Worm (Caenorhabditis elegans) whole organism, L4 larva: Measurements from ENCODE around the gene gstk-1.

Experiments
- F37D6.2 ChIP-seq: sonication (generic microtip); optimal IDR thresholded peaks from 2 replicates; lab custom pipeline; 2016; ENCODE audit warnings: mild to moderate bottlenecking, missing genetic modification characterization, missing compliant biosample characterization
- F44E2.7 ChIP-seq: fragments of 200-800 bp; sonication (Bioruptor generic); IDR thresholded peaks from 2 replicates; pipeline ENCODE4 v2.1.2; 2022; ENCODE audit warnings: missing genetic modification characterization, missing compliant biosample characterization
- F49E8.2 ChIP-seq: sonication (generic microtip); optimal IDR thresholded peaks from 2 replicates; lab custom pipeline; 2016; ENCODE audit warnings: missing compliant biosample characterization, mild to moderate bottlenecking, missing genetic modification characterization, borderline replicate concordance
- R02D3.7 ChIP-seq: fragments of 150-350 bp; sonication (generic microtip); optimal IDR thresholded peaks from 3 replicates; lab custom pipeline; 2014; ENCODE audit warnings: missing biosample characterization, missing genetic modification characterization
- T20F7.1 ChIP-seq: fragments of 200-800 bp; sonication (Bioruptor generic); optimal IDR thresholded peaks from 2 replicates; lab custom pipeline; 2018; ENCODE audit warnings: mild to moderate bottlenecking, missing genetic modification characterization, missing compliant biosample characterization
- ZK337.2 ChIP-seq: fragments of 200-800 bp; sonication (Bioruptor generic); IDR thresholded peaks from 2 replicates; pipeline ENCODE4 v1.3.6; 2022; ENCODE audit warnings: missing genetic modification reagents, missing genetic modification characterization, missing compliant biosample characterization
- aha-1 ChIP-seq: fragments of 150-350 bp; peaks from one replicate; lab custom pipeline; 2014; ENCODE audit warnings: missing biosample characterization, missing genetic modification characterization
- attf-4 ChIP-seq: sonication (generic microtip); optimal IDR thresholded peaks from 3 replicates; lab custom pipeline; 2017; ENCODE audit warnings: missing biosample characterization, missing genetic modification characterization
- ceh-44 ChIP-seq: fragments of 200-800 bp; sonication (Bioruptor generic); IDR thresholded peaks from 2 replicates; pipeline ENCODE4 v1.3.6; 2022; ENCODE audit warnings: missing genetic modification reagents, missing genetic modification characterization, missing compliant biosample characterization
- ceh-82 ChIP-seq: sonication (generic microtip); optimal IDR thresholded peaks from 2 replicates; lab custom pipeline; 2017; ENCODE audit warnings: missing biosample characterization, missing genetic modification characterization
- ces-1 ChIP-seq: fragments of 150-350 bp; sonication (generic microtip); optimal IDR thresholded peaks from 4 replicates; lab custom pipeline; 2014; ENCODE audit warnings: missing biosample characterization, missing genetic modification reagents, missing genetic modification characterization
- cey-2 ChIP-seq: sonication (generic microtip); optimal IDR thresholded peaks from 3 replicates; lab custom pipeline; 2017; ENCODE audit warnings: missing genetic modification characterization, mild to moderate bottlenecking, missing compliant biosample characterization, antibody characterized with exemption, borderline replicate concordance; ENCODE audit not compliant: insufficient read depth
- daf-12 ChIP-seq: fragments of 150-350 bp; optimal IDR thresholded peaks from 2 replicates; lab custom pipeline; 2014; ENCODE audit warnings: missing biosample characterization, missing genetic modification reagents, missing genetic modification characterization
- daf-8 ChIP-seq: fragments of 200-800 bp; sonication (Bioruptor generic); IDR thresholded peaks from 2 replicates; pipeline ENCODE4 v1.3.6; 2022; ENCODE audit warnings: missing genetic modification characterization, missing compliant biosample characterization
- dmd-6 ChIP-seq: fragments of 200-800 bp; sonication (Bioruptor generic); IDR thresholded peaks from 2 replicates; pipeline ENCODE4 v1.3.6; 2022; ENCODE audit warnings: missing genetic modification reagents, missing genetic modification characterization, missing compliant biosample characterization
- dmd-8 ChIP-seq: fragments of 200-800 bp; sonication (Bioruptor generic); IDR thresholded peaks from 2 replicates; pipeline ENCODE4 v1.3.6; 2022; ENCODE audit warnings: missing genetic modification characterization, missing compliant biosample characterization
- duxl-1 ChIP-seq: sonication (generic microtip); optimal IDR thresholded peaks from 2 replicates; lab custom pipeline; 2016; ENCODE audit warnings: mild to moderate bottlenecking, missing genetic modification characterization, moderate library complexity, missing compliant biosample characterization; ENCODE audit not compliant: poor library complexity
- dve-1 ChIP-seq: sonication (generic microtip); optimal IDR thresholded peaks from 2 replicates; lab custom pipeline; 2017; ENCODE audit warnings: antibody characterized with exemption, mild to moderate bottlenecking, missing genetic modification characterization, missing compliant biosample characterization; ENCODE audit not compliant: insufficient read depth
- egl-43 ChIP-seq: fragments of 200-800 bp; sonication (Bioruptor generic); IDR thresholded peaks from 2 replicates; pipeline ENCODE4 v1.3.6; 2022; ENCODE audit warnings: missing genetic modification reagents, missing genetic modification characterization, missing compliant biosample characterization
- hif-1 ChIP-seq, 2 experiments: sonication (generic microtip); optimal IDR thresholded peaks; 2 replicates each; lab custom pipeline; 2016 to 2017; ENCODE audit warnings: missing compliant biosample characterization in 2 of 2, missing genetic modification characterization in 2 of 2, missing genetic modification reagents in 2 of 2, missing genotype in 2 of 2, mild to moderate bottlenecking in 1 of 2
- hlh-11 ChIP-seq: fragments of 200-800 bp; sonication (Bioruptor generic); optimal IDR thresholded peaks from 2 replicates; lab custom pipeline; 2018; ENCODE audit warnings: mild to moderate bottlenecking, missing genetic modification characterization, missing compliant biosample characterization
- jun-1 ChIP-seq: fragments of 150-350 bp; optimal IDR thresholded peaks from 2 replicates; lab custom pipeline; 2014; ENCODE audit warnings: missing biosample characterization, missing genetic modification reagents, missing genetic modification characterization
- lim-7 ChIP-seq: fragments of 200-800 bp; sonication (Bioruptor generic); IDR thresholded peaks from 2 replicates; pipeline ENCODE4 v1.3.6; 2022; ENCODE audit warnings: missing genetic modification characterization, missing compliant biosample characterization
- lin-1 ChIP-seq: fragments of 200-800 bp; sonication (Bioruptor generic); IDR thresholded peaks from 2 replicates; pipeline ENCODE4 v1.3.6; 2022; ENCODE audit warnings: missing genetic modification reagents, missing genetic modification characterization, missing compliant biosample characterization
- lin-13 ChIP-seq: fragments of 150-350 bp; optimal IDR thresholded peaks from 2 replicates; lab custom pipeline; 2014; ENCODE audit warnings: missing biosample characterization, missing genetic modification reagents, missing genetic modification characterization
- lin-15B ChIP-seq: fragments of 150-350 bp; sonication (generic microtip); optimal IDR thresholded peaks from 3 replicates; lab custom pipeline; 2014; ENCODE audit warnings: missing biosample characterization, missing genetic modification characterization
- lin-38 ChIP-seq: fragments of 200-800 bp; sonication (Bioruptor generic); IDR thresholded peaks from 2 replicates; pipeline ENCODE4 v1.3.6; 2022; ENCODE audit warnings: missing genetic modification reagents, missing genetic modification characterization, missing compliant biosample characterization
- lin-39 ChIP-seq: fragments of 150-350 bp; optimal IDR thresholded peaks from 2 replicates; lab custom pipeline; 2014; ENCODE audit warnings: missing biosample characterization, missing genetic modification reagents, missing genetic modification characterization
- lsy-2 ChIP-seq, 2 experiments: fragments of 150-350 bp in 1 of 2; sonication (generic microtip) in 1 of 2; optimal IDR thresholded peaks; 2 replicates each; lab custom pipeline; 2014 to 2017; ENCODE audit warnings: missing biosample characterization in 2 of 2, missing genetic modification characterization in 2 of 2
- madf-5 ChIP-seq, 2 experiments: fragments of 200-800 bp; sonication (Bioruptor generic); IDR thresholded peaks; 2 replicates each; pipeline ENCODE4 v1.3.6; 2022; ENCODE audit warnings: missing compliant biosample characterization in 2 of 2, missing genetic modification characterization in 2 of 2
- madf-9 ChIP-seq: fragments of 200-800 bp; sonication (Bioruptor generic); conservative IDR thresholded peaks from 2 replicates; pipeline ENCODE4 v1.3.6; 2022; ENCODE audit warnings: missing genetic modification reagents, missing genetic modification characterization, missing compliant biosample characterization
- mdl-1 ChIP-seq, 2 experiments: fragments of 150-350 bp in 1 of 2; sonication (generic microtip) in 1 of 2; optimal IDR thresholded peaks; 2 replicates each; lab custom pipeline; 2014 to 2017; ENCODE audit warnings: missing biosample characterization in 2 of 2, missing genetic modification characterization in 2 of 2
- mxl-2 ChIP-seq: fragments of 200-800 bp; sonication (Bioruptor generic); conservative IDR thresholded peaks from 2 replicates; pipeline ENCODE4 v1.3.6; 2022; ENCODE audit warnings: missing genetic modification reagents, missing genetic modification characterization, missing compliant biosample characterization
- mxl-3 ChIP-seq: fragments of 200-800 bp; sonication (Bioruptor generic); optimal IDR thresholded peaks from 2 replicates; lab custom pipeline; 2018; ENCODE audit warnings: mild to moderate bottlenecking, missing genetic modification characterization, missing compliant biosample characterization
- nhr-10 ChIP-seq: fragments of 150-350 bp; optimal IDR thresholded peaks from 2 replicates; lab custom pipeline; 2014; ENCODE audit warnings: missing biosample characterization, missing genetic modification characterization
- nhr-102 ChIP-seq: sonication (generic microtip); optimal IDR thresholded peaks from 2 replicates; lab custom pipeline; 2016; ENCODE audit warnings: mild to moderate bottlenecking, missing genetic modification characterization, moderate library complexity, missing compliant biosample characterization
- nhr-111 ChIP-seq: fragments of 200-800 bp; sonication (Bioruptor generic); optimal IDR thresholded peaks from 2 replicates; lab custom pipeline; 2018; ENCODE audit warnings: mild to moderate bottlenecking, missing genetic modification characterization, missing compliant biosample characterization
- nhr-28 ChIP-seq: fragments of 150-350 bp; optimal IDR thresholded peaks from 2 replicates; lab custom pipeline; 2014; ENCODE audit warnings: missing biosample characterization, missing genetic modification characterization
- nhr-48 ChIP-seq: sonication (generic microtip); optimal IDR thresholded peaks from 2 replicates; lab custom pipeline; 2016; ENCODE audit warnings: mild to moderate bottlenecking, missing genetic modification characterization, missing compliant biosample characterization
- nhr-76 ChIP-seq: fragments of 150-350 bp; optimal IDR thresholded peaks from 2 replicates; lab custom pipeline; 2014; ENCODE audit warnings: missing biosample characterization, missing genetic modification characterization
- nhr-77 ChIP-seq: fragments of 150-350 bp; optimal IDR thresholded peaks from 2 replicates; lab custom pipeline; 2014; ENCODE audit warnings: missing biosample characterization, missing genetic modification characterization
- pha-4 ChIP-seq, 2 experiments: fragments of 150-350 bp in 1 of 2; fragments of 200-800 bp in 1 of 2; sonication (Bioruptor generic) in 1 of 2; IDR thresholded peaks in 1 of 2; optimal IDR thresholded peaks in 1 of 2; 2 replicates each; pipeline versions ENCODE4 v1.3.6 to Lab custom; 2014 to 2022; ENCODE audit warnings: missing genetic modification characterization in 2 of 2, missing genetic modification reagents in 2 of 2, missing biosample characterization in 1 of 2, missing compliant biosample characterization in 1 of 2
- php-3 ChIP-seq: fragments of 200-800 bp; sonication (Bioruptor generic); IDR thresholded peaks from 2 replicates; pipeline ENCODE4 v1.3.6; 2022; ENCODE audit warnings: missing genetic modification reagents, missing genetic modification characterization, missing compliant biosample characterization
- pqm-1 ChIP-seq: sonication (generic microtip); optimal IDR thresholded peaks from 2 replicates; lab custom pipeline; 2017; ENCODE audit warnings: missing biosample characterization, missing genetic modification characterization
- snpc-1.2 ChIP-seq: fragments of 200-800 bp; sonication (Bioruptor generic); IDR thresholded peaks from 2 replicates; pipeline ENCODE4 v1.3.6; 2022; ENCODE audit warnings: missing genetic modification reagents, missing genetic modification characterization, missing compliant biosample characterization
- spr-1 ChIP-seq: sonication (generic microtip); optimal IDR thresholded peaks from 2 replicates; lab custom pipeline; 2016; ENCODE audit warnings: mild to moderate bottlenecking, missing genetic modification characterization, missing compliant biosample characterization
- tra-1 ChIP-seq: fragments of 200-800 bp; sonication (Bioruptor generic); IDR thresholded peaks from 2 replicates; pipeline ENCODE4 v1.3.6; 2022; ENCODE audit warnings: missing genetic modification reagents, missing genetic modification characterization, missing compliant biosample characterization
- unc-130 ChIP-seq: sonication (generic microtip); optimal IDR thresholded peaks from 2 replicates; lab custom pipeline; 2016; ENCODE audit warnings: missing genetic modification reagents, missing genetic modification characterization, missing compliant biosample characterization
- vab-7 ChIP-seq: fragments of 200-800 bp; sonication (Bioruptor generic); IDR thresholded peaks from 2 replicates; pipeline ENCODE4 v1.3.6; 2022; ENCODE audit warnings: missing genetic modification reagents, missing genetic modification characterization, missing compliant biosample characterization
- zfp-2 ChIP-seq: sonication (generic microtip); optimal IDR thresholded peaks from 2 replicates; lab custom pipeline; 2016; ENCODE audit warnings: mild to moderate bottlenecking, missing genetic modification characterization, missing compliant biosample characterization

gstk-1 gene

ce11 chrII:9656210-9656755 is at the start of gene gstk-1:
Gene gstk-1 (plus strand): TSS chrII:9656705.
- TF ChIP-seq nhr-10 (tag; lab: Kevin White, UChicago): no peak
- peak; percentile 90 for TF ChIP-seq dmd-6 (GFP tag; lab: Robert Waterston, UW)
- TF ChIP-seq nhr-48: peak; percentile 67
- TF ChIP-seq lin-15B (tag; lab: Kevin White, UChicago): no peak
- no peak for TF ChIP-seq cey-2 (tag; lab: Kevin White, UChicago)
- peak; percentile 98 for TF ChIP-seq mxl-3 (GFP tag; lab: Kevin White, UChicago)
- no peak for TF ChIP-seq lim-7
- TF ChIP-seq F37D6.2 (tag; lab: Kevin White, UChicago): no peak
- TF ChIP-seq snpc-1.2 (GFP tag; lab: Robert Waterston, UW): no peak
- no peak for TF ChIP-seq lin-1
- peak; percentile 55; the same call in 1 of the 2 replicates for TF ChIP-seq php-3 (GFP tag; lab: Robert Waterston, UW)
- TF ChIP-seq ceh-44 (GFP tag; lab: Robert Waterston, UW): no peak
- TF ChIP-seq T20F7.1: peak; percentile 16
- TF ChIP-seq F49E8.2 (tag; lab: Kevin White, UChicago): no peak
- TF ChIP-seq pqm-1 (tag; lab: Kevin White, UChicago): peak; percentile 22
- no peak for TF ChIP-seq nhr-76 (tag; lab: Kevin White, UChicago)
- no peak for TF ChIP-seq ceh-82 (tag; lab: Kevin White, UChicago)
- TF ChIP-seq spr-1 (tag; lab: Kevin White, UChicago): no peak
- TF ChIP-seq lsy-2 (tag; optimal IDR thresholded peaks at IDR 0.05; lab: Kevin White, UChicago): no peak
- TF ChIP-seq lin-39 (tag; lab: Kevin White, UChicago): no peak
- TF ChIP-seq hif-1 (tag; optimal IDR thresholded peaks at IDR 0.05; lab: Kevin White, UChicago): no peak
- TF ChIP-seq F44E2.7 (GFP tag; lab: Robert Waterston, UW): no peak
- TF ChIP-seq madf-5 (GFP tag; IDR thresholded peaks at IDR 0.05; lab: Robert Waterston, UW): no peak
- no peak for TF ChIP-seq egl-43 (GFP tag; lab: Robert Waterston, UW)
- TF ChIP-seq nhr-102: peak; percentile 36
- no peak for TF ChIP-seq vab-7 (GFP tag; lab: Robert Waterston, UW)
- no peak for TF ChIP-seq unc-130 (GFP tag; lab: Kevin White, UChicago)
- 0 out of 2 replicates have a peak, but pooled peaks have one; percentile 25 for TF ChIP-seq dmd-8
- no peak for TF ChIP-seq jun-1 (tag; lab: Kevin White, UChicago)
- no peak for TF ChIP-seq nhr-111 (GFP tag; lab: Kevin White, UChicago)
- no peak for TF ChIP-seq ces-1 (GFP tag; lab: Kevin White, UChicago)
- TF ChIP-seq R02D3.7 (tag; lab: Kevin White, UChicago): no peak
- peak; percentile 68 for TF ChIP-seq hlh-11 (tag; lab: Kevin White, UChicago)
- peak in 1 of 2 experiments; percentile 60 for TF ChIP-seq mdl-1 (tag; optimal IDR thresholded peaks at IDR 0.05; lab: Kevin White, UChicago)
- TF ChIP-seq duxl-1 (tag; lab: Kevin White, UChicago): no peak
- TF ChIP-seq zfp-2 (tag; lab: Kevin White, UChicago): no peak
- no peak for TF ChIP-seq madf-9 (GFP tag; lab: Robert Waterston, UW)
- TF ChIP-seq attf-4: no peak
- TF ChIP-seq nhr-77 (tag; lab: Kevin White, UChicago): no peak
- peak; percentile 84 for TF ChIP-seq lin-13
- no peak for TF ChIP-seq mxl-2
- TF ChIP-seq dve-1 (tag; lab: Kevin White, UChicago): peak; percentile 58
- TF ChIP-seq daf-8 (GFP tag; lab: Robert Waterston, UW): no peak
- peak; percentile 62 for TF ChIP-seq nhr-28 (tag; lab: Kevin White, UChicago)
- peak; percentile 2 for TF ChIP-seq aha-1 (tag; lab: Kevin White, UChicago)
- TF ChIP-seq tra-1 (GFP tag; lab: Robert Waterston, UW): no peak
- TF ChIP-seq ZK337.2 (GFP tag; lab: Robert Waterston, UW): no peak
- no peak for TF ChIP-seq lin-38 (GFP tag; lab: Robert Waterston, UW)
- TF ChIP-seq daf-12: no peak
- no peak for TF ChIP-seq pha-4 (GFP tag; IDR thresholded peaks at IDR 0.05; lab: Robert Waterston, UW)
- TF ChIP-seq pha-4 (tag; optimal IDR thresholded peaks at IDR 0.05; lab: Kevin White, UChicago): no peak
